Worm (Caenorhabditis elegans): ENCODE measurements around the gene meg-1.

Gene meg-1

DNA sequence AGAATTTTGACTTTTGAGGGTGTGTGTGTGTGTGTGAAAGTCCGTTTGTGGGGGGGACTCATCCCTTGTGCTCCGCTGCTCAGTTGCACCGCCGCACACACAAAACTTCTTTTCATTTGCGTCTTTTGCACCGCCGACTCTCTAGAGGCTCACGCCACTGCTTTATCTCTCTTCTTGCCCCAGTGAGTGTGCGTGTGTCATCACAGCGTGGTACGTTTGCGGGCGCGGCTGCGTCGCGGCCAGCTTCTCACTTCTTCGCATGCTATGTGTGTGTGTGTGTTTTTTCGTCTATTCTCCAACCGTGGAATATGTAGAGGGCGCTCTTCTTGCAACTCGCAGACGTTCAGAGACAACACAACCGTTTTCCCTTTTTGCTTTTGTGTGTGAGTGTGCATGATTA is 16.1 kb upstream of the meg-1 start (continued):
- TF ChIP-seq swsn-7 (tag; optimal IDR thresholded peaks at IDR 0.05) = peak; percentile 54
- peak; percentile 69 for TF ChIP-seq mab-9 (GFP tag; IDR thresholded peaks at IDR 0.05)
- TF ChIP-seq skn-1 (tag; optimal IDR thresholded peaks at IDR 0.05) = peak; percentile 38
- peak; percentile 82 for TF ChIP-seq fkh-8 (tag; optimal IDR thresholded peaks at IDR 0.05)
- TF ChIP-seq lin-13 (GFP tag; optimal IDR thresholded peaks at IDR 0.05) = no peak
- no peak for TF ChIP-seq unc-130 (tag; optimal IDR thresholded peaks at IDR 0.05)
- TF ChIP-seq aha-1 (tag; optimal IDR thresholded peaks at IDR 0.05) = no peak
- TF ChIP-seq fkh-10 (GFP tag; optimal IDR thresholded peaks at IDR 0.05) = peak; percentile 83
- no peak for TF ChIP-seq sptf-1 (tag; optimal IDR thresholded peaks at IDR 0.05)
- peak; percentile 19 for TF ChIP-seq mep-1 (tag; optimal IDR thresholded peaks at IDR 0.05)
- TF ChIP-seq efl-3 (GFP tag; optimal IDR thresholded peaks at IDR 0.05) = no peak
- TF ChIP-seq tbx-2 (tag; optimal IDR thresholded peaks at IDR 0.05) = peak; percentile 52
- no peak for TF ChIP-seq pax-3 (tag; optimal IDR thresholded peaks at IDR 0.05)
- TF ChIP-seq sup-37 (GFP tag; optimal IDR thresholded peaks at IDR 0.05) = no peak
- TF ChIP-seq zag-1 (tag; optimal IDR thresholded peaks at IDR 0.05) = no peak
- TF ChIP-seq mdl-1 (tag; optimal IDR thresholded peaks at IDR 0.05) = peak in 1 of 2 experiments; percentile 47
- no peak for TF ChIP-seq F16B12.6 (tag; optimal IDR thresholded peaks at IDR 0.05)
- no peak for TF ChIP-seq ceh-90 (tag; optimal IDR thresholded peaks at IDR 0.05)
- TF ChIP-seq fos-1 (tag; optimal IDR thresholded peaks at IDR 0.05) = no peak
- no peak for TF ChIP-seq nhr-76 (tag; optimal IDR thresholded peaks at IDR 0.05)
- no peak for TF ChIP-seq zip-4 (GFP tag; optimal IDR thresholded peaks at IDR 0.05)
- TF ChIP-seq unc-62 (GFP tag; optimal IDR thresholded peaks at IDR 0.05) = no peak
- TF ChIP-seq alr-1 (tag; optimal IDR thresholded peaks at IDR 0.05; ENCODE audit: borderline replicate concordance) = no peak
- TF ChIP-seq nhr-71 (tag; optimal IDR thresholded peaks at IDR 0.05) = peak; percentile 73
- TF ChIP-seq mef-2 (tag; optimal IDR thresholded peaks at IDR 0.05) = no peak
- TF ChIP-seq unc-86 (tag; optimal IDR thresholded peaks at IDR 0.05) = peak; percentile 27
- TF ChIP-seq ztf-4 (tag; optimal IDR thresholded peaks at IDR 0.05) = no peak
- no peak for TF ChIP-seq hlh-4 (tag; optimal IDR thresholded peaks at IDR 0.05)
- peak; percentile 24 for TF ChIP-seq C16A3.4 (tag; optimal IDR thresholded peaks at IDR 0.05)
- TF ChIP-seq isw-1 (GFP tag; IDR thresholded peaks at IDR 0.05) = 0 out of 2 replicates have a peak, but pooled peaks have one; percentile 14
- TF ChIP-seq snu-23 (GFP tag; optimal IDR thresholded peaks at IDR 0.05) = peak; percentile 62
- peak in 1 of 2 experiments; percentile 3 for TF ChIP-seq efl-1 (optimal IDR thresholded peaks at IDR 0.05)
- TF ChIP-seq efl-1 (GFP tag; optimal IDR thresholded peaks at IDR 0.05 in 1 of 2) = no peak
- TF ChIP-seq pag-3 (tag; optimal IDR thresholded peaks at IDR 0.05; ENCODE audit: borderline replicate concordance, insufficient read depth) = no peak
- peak in 1 of 3 experiments; percentile 26 for TF ChIP-seq dpl-1 (GFP tag; optimal IDR thresholded peaks at IDR 0.05)
- no peak for TF ChIP-seq ceh-88 (GFP tag; IDR thresholded peaks at IDR 0.05)
- no peak for TF ChIP-seq ets-5 (GFP tag; IDR thresholded peaks at IDR 0.05)
- TF ChIP-seq unc-98 (GFP tag; IDR thresholded peaks at IDR 0.05) = no peak
- no peak for TF ChIP-seq Y116A8C.19 (tag; optimal IDR thresholded peaks at IDR 0.05; ENCODE audit: borderline replicate concordance)
- no peak for TF ChIP-seq ces-1 (GFP tag; optimal IDR thresholded peaks at IDR 0.05)
- TF ChIP-seq fkh-4 (tag; optimal IDR thresholded peaks at IDR 0.05; ENCODE audit: borderline replicate concordance) = no peak
- TF ChIP-seq nhr-28 (tag; optimal IDR thresholded peaks at IDR 0.05) = no peak

DNA sequence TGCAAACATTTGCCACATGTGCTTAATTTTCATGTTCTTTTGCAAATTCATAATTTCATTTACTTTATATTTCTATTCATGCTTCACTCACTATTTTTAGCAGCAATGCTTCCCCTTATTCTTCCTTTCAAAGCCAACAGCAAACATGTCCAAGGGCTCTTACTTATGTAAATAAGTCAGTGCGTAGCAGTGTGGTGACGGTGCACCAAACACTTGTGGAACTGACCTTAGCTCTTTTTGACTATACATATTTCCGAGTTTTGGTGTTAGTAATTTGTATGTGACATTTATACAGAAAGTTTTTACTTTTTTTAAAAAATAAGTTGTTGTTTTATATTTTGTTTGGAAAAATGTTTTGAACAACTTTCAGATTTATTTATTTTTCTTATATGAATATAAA is 15.7 kb upstream of the meg-1 start:
- no peak for TF ChIP-seq swsn-7 (tag; optimal IDR thresholded peaks at IDR 0.05)
- no peak for TF ChIP-seq nhr-28 (tag; optimal IDR thresholded peaks at IDR 0.05)
- TF ChIP-seq egl-27 (tag; optimal IDR thresholded peaks at IDR 0.05) = no peak
- no peak for TF ChIP-seq ets-5 (GFP tag; IDR thresholded peaks at IDR 0.05)
- TF ChIP-seq F16B12.6 (tag; optimal IDR thresholded peaks at IDR 0.05) = no peak
- no peak for TF ChIP-seq lin-13 (GFP tag; optimal IDR thresholded peaks at IDR 0.05)
- no peak for TF ChIP-seq irx-1 (tag; optimal IDR thresholded peaks at IDR 0.05)
- no peak for TF ChIP-seq elt-2 (tag; optimal IDR thresholded peaks at IDR 0.05)
- TF ChIP-seq skn-1 (tag; optimal IDR thresholded peaks at IDR 0.05) = no peak
- TF ChIP-seq ceh-88 (GFP tag; IDR thresholded peaks at IDR 0.05) = no peak
- TF ChIP-seq hlh-17 (GFP tag; optimal IDR thresholded peaks at IDR 0.05; ENCODE audit: borderline replicate concordance) = no peak
- no peak for TF ChIP-seq pax-3 (tag; optimal IDR thresholded peaks at IDR 0.05)
- TF ChIP-seq nhr-77 (tag; optimal IDR thresholded peaks at IDR 0.05) = no peak
- TF ChIP-seq lir-3 (tag; optimal IDR thresholded peaks at IDR 0.05; ENCODE audit: poor library complexity) = no peak
- no peak for TF ChIP-seq sox-4 (tag; optimal IDR thresholded peaks at IDR 0.05)
- no peak for TF ChIP-seq sptf-1 (tag; optimal IDR thresholded peaks at IDR 0.05)
- no peak for TF ChIP-seq hlh-4 (tag; optimal IDR thresholded peaks at IDR 0.05)
